Fruit fly (Drosophila melanogaster): ENCODE data around the gene pasha.

dm6 chr3R:31590281-31590680, 27.5 kb upstream of the pasha start, which contains the start of gene CG1638:
- no peak for TF ChIP-seq CG8119 (GFP tag; IDR thresholded peaks at IDR 0.05)
- no peak for TF ChIP-seq CG7368 (GFP tag; optimal IDR thresholded peaks at IDR 0.05)
- no peak for TF ChIP-seq Eip78C (GFP tag)
- no peak for TF ChIP-seq topi (GFP tag; optimal IDR thresholded peaks at IDR 0.05)
- no peak for TF ChIP-seq acj6 (GFP tag; optimal IDR thresholded peaks at IDR 0.05)
- TF ChIP-seq CG32006 (GFP tag; optimal IDR thresholded peaks at IDR 0.05): no peak
- no peak for TF ChIP-seq achi (GFP tag; optimal IDR thresholded peaks at IDR 0.05)
- TF ChIP-seq fkh (GFP tag; optimal IDR thresholded peaks at IDR 0.05): no peak
- no peak for TF ChIP-seq CG34406 (GFP tag; optimal IDR thresholded peaks at IDR 0.05)
- TF ChIP-seq CG10669 (GFP tag; optimal IDR thresholded peaks at IDR 0.05): no peak
- no peak for TF ChIP-seq esn (GFP tag; optimal IDR thresholded peaks at IDR 0.05)
- TF ChIP-seq Hr39 (GFP tag; optimal IDR thresholded peaks at IDR 0.05): no peak

All from whole organism, prepupa.